Fruit fly (Drosophila melanogaster): ENCODE measurements around the gene CRAT.

dm6 chr3R:6421263-6421662 lies 45.4 kb upstream of the CRAT start:
- TF ChIP-seq Hr39 (GFP tag; optimal IDR thresholded peaks at IDR 0.05) (no peak), Blimp-1 (GFP tag; optimal IDR thresholded peaks at IDR 0.05) (no peak), Ets21C (GFP tag; optimal IDR thresholded peaks at IDR 0.05) (no peak), CG10669 (GFP tag; optimal IDR thresholded peaks at IDR 0.05) (no peak), Sox15 (GFP tag; optimal IDR thresholded peaks at IDR 0.05) (no peak), Gug (GFP tag; IDR thresholded peaks at IDR 0.05) (no peak), svp (GFP tag) (no peak), CG3032 (tag; optimal IDR thresholded peaks at IDR 0.05) (no peak), OdsH (GFP tag; optimal IDR thresholded peaks at IDR 0.05) (no peak), Lpt (GFP tag; optimal IDR thresholded peaks at IDR 0.05) (no peak), Eip75B (GFP tag; optimal IDR thresholded peaks at IDR 0.05) (no peak), Met (GFP tag; optimal IDR thresholded peaks at IDR 0.05) (no peak), CG1621 (tag; optimal IDR thresholded peaks at IDR 0.05) (no peak)

Measured in whole organism, prepupa.